Worm (Caenorhabditis elegans) whole organism, L1 larva: ENCODE data around the gene C39B10.5.

Source experiments
- lin-39 ChIP-seq: fragments of 150-350 bp; optimal IDR thresholded peaks from 2 replicates; lab custom pipeline; 2014; ENCODE audit warnings: missing biosample characterization, missing genetic modification reagents, missing genetic modification characterization
- nhr-76 ChIP-seq: sonication (generic microtip); optimal IDR thresholded peaks from 2 replicates; lab custom pipeline; 2017; ENCODE audit warnings: missing biosample characterization, missing genetic modification characterization
- nhr-77 ChIP-seq: fragments of 150-350 bp; optimal IDR thresholded peaks from 2 replicates; lab custom pipeline; 2014; ENCODE audit warnings: missing biosample characterization, missing genetic modification characterization

DNA sequence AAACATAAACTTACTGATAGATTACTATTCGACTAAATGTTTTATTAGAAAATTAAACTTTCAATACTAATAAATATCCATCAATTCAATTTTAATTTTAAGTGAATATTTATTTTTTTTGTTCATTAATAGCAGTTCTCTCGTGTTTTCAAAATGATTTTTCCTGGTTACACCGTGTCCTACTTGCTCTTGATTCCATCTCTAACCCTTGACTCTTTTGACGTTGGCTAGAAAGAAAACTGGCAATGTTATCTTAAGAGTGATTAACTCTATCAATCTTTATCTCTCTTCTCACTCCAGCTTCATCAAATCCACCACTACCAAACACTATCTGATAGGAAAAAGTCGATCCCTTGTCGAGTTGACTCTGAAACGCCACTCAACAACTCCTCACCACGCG, 34.7 kb upstream of the C39B10.5 start, which contains the start of gene acr-8:
- TF ChIP-seq nhr-77 (no peak), nhr-76 (tag; lab: Kevin White, UChicago) (no peak), lin-39 (tag; lab: Kevin White, UChicago) (no peak)
